ENCODE assay signal across 1 fruit fly cellular context in genomic region chr3L:11285572-11286276, dm6.
TF ChIP-seq lines count a peak whose summit lies in the region.

No protein-coding gene starts in this region.

TF ChIP-seq in whole organism, embryonic, 481 proteins besides CTCF, POLR2A, EP300 and RAD21 (continued from another document):
- TF ChIP-seq Mad (GFP tag; optimal IDR thresholded peaks at IDR 0.05; lab: Kevin White, UChicago) (no peak), CG34376 (GFP tag; optimal IDR thresholded peaks at IDR 0.05; lab: Kevin White, UChicago) (peak; percentile 42), CG12942 (GFP tag; optimal IDR thresholded peaks at IDR 0.05; lab: Kevin White, UChicago) (no peak), CG10543 (GFP tag; optimal IDR thresholded peaks at IDR 0.05; lab: Kevin White, UChicago) (peak; percentile 87), CG10274 (GFP tag; optimal IDR thresholded peaks at IDR 0.05; lab: Kevin White, UChicago) (no peak), lab (GFP tag; optimal IDR thresholded peaks at IDR 0.05; lab: Kevin White, UChicago) (peak; percentile 32), ttk (GFP tag; IDR thresholded peaks at IDR 0.05; lab: Robert Waterston, UW) (0 out of 2 replicates have a peak, but pooled peaks have one; percentile 5), CG8944 (GFP tag; optimal IDR thresholded peaks at IDR 0.05; lab: Kevin White, UChicago) (no peak), so (GFP tag; IDR thresholded peaks at IDR 0.05; lab: Robert Waterston, UW) (peak; percentile 58; the same call in 1 of the 3 replicates), toy (GFP tag; IDR thresholded peaks at IDR 0.05; lab: Robert Waterston, UW) (0 out of 2 replicates have a peak, but pooled peaks have one; percentile 37), CG12769 (tag; optimal IDR thresholded peaks at IDR 0.05; lab: Kevin White, UChicago) (peak; percentile 82), Nf-YC (tag; optimal IDR thresholded peaks at IDR 0.05; lab: Kevin White, UChicago) (peak; percentile 72), CG14860 (GFP tag; IDR thresholded peaks at IDR 0.05; lab: Robert Waterston, UW; ENCODE audit: partially characterized antibody) (peak; percentile 60), CG6791 (GFP tag; IDR thresholded peaks at IDR 0.05; lab: Robert Waterston, UW; ENCODE audit: partially characterized antibody) (peak; percentile 72; the same call in 2 of the 3 replicates), sug (tag; optimal IDR thresholded peaks at IDR 0.05; lab: Kevin White, UChicago) (peak; percentile 69), CG6272 (GFP tag; IDR thresholded peaks at IDR 0.05; lab: Robert Waterston, UW) (peak; percentile 30; the same call in 1 of the 2 replicates), Poxn (GFP tag; IDR thresholded peaks at IDR 0.05; lab: Robert Waterston, UW) (no peak), Hand (GFP tag; optimal IDR thresholded peaks at IDR 0.05; lab: Kevin White, UChicago) (peak; percentile 6), Hmr (GFP tag; optimal IDR thresholded peaks at IDR 0.05; lab: Kevin White, UChicago) (peak; percentile 38), grn (GFP tag; optimal IDR thresholded peaks at IDR 0.05; lab: Kevin White, UChicago) (peak; percentile 85), HmgZ (tag; optimal IDR thresholded peaks at IDR 0.05; lab: Kevin White, UChicago) (peak; percentile 48), chinmo (GFP tag; IDR thresholded peaks at IDR 0.05; lab: Robert Waterston, UW; ENCODE audit: partially characterized antibody) (peak; percentile 67; the same call in 2 of the 4 replicates), lbe (GFP tag; optimal IDR thresholded peaks at IDR 0.05; lab: Kevin White, UChicago) (no peak), CG15479 (GFP tag; optimal IDR thresholded peaks at IDR 0.05; lab: Kevin White, UChicago) (peak; percentile 62), Hey (tag; optimal IDR thresholded peaks at IDR 0.05; lab: Kevin White, UChicago) (peak; percentile 50), tgo (GFP tag; IDR thresholded peaks at IDR 0.05; lab: Robert Waterston, UW) (0 out of 3 replicates have a peak, but pooled peaks have one; percentile 12), chm (GFP tag; IDR thresholded peaks at IDR 0.05; lab: Robert Waterston, UW) (0 out of 2 replicates have a peak, but pooled peaks have one; percentile 41), CG10565 (GFP tag; optimal IDR thresholded peaks at IDR 0.05; lab: Kevin White, UChicago) (no peak), CG7963 (GFP tag; IDR thresholded peaks at IDR 0.05; lab: Robert Waterston, UW; ENCODE audit: partially characterized antibody) (peak; percentile 65), NFAT (GFP tag; IDR thresholded peaks at IDR 0.05; lab: Robert Waterston, UW) (peak; percentile 47; the same call in 1 of the 2 replicates), bab2 (GFP tag; optimal IDR thresholded peaks at IDR 0.05; lab: Kevin White, UChicago) (no peak), crol (GFP tag; IDR thresholded peaks at IDR 0.05; lab: Robert Waterston, UW) (peak; percentile 92), p53 (GFP tag; optimal IDR thresholded peaks at IDR 0.05; lab: Kevin White, UChicago) (peak; percentile 10), CG10431 (GFP tag; optimal IDR thresholded peaks at IDR 0.05; lab: Kevin White, UChicago) (no peak), h (optimal IDR thresholded peaks at IDR 0.05; lab: Kevin White, UChicago) (no peak), Stat92E (GFP tag; optimal IDR thresholded peaks at IDR 0.05; lab: Kevin White, UChicago) (peak in 2 of 3 experiments; percentile 69 to 89), CG32532 (GFP tag; IDR thresholded peaks at IDR 0.05; lab: Robert Waterston, UW) (peak; percentile 20; the same call in 1 of the 2 replicates), CG3847 (GFP tag; IDR thresholded peaks at IDR 0.05; lab: Robert Waterston, UW) (peak; percentile 30; the same call in 1 of the 2 replicates), rib (GFP tag; IDR thresholded peaks at IDR 0.05; lab: Robert Waterston, UW) (peak; percentile 64; the same call in 1 of the 2 replicates), Dek (tag; optimal IDR thresholded peaks at IDR 0.05; lab: Kevin White, UChicago) (peak; percentile 24), CG2875 (GFP tag; optimal IDR thresholded peaks at IDR 0.05; lab: Kevin White, UChicago) (no peak), CG4360 (GFP tag; IDR thresholded peaks at IDR 0.05; lab: Robert Waterston, UW) (0 out of 2 replicates have a peak, but pooled peaks have one; percentile 7), Hr39 (optimal IDR thresholded peaks at IDR 0.05; lab: Kevin White, UChicago) (no peak), eve (GFP tag; optimal IDR thresholded peaks at IDR 0.05; lab: Kevin White, UChicago) (peak in 1 of 2 experiments; percentile 38), CG31224 (GFP tag; IDR thresholded peaks at IDR 0.05; lab: Robert Waterston, UW) (0 out of 2 replicates have a peak, but pooled peaks have one; percentile 10), CG4820 (GFP tag; optimal IDR thresholded peaks at IDR 0.05; lab: Kevin White, UChicago) (no peak), Asciz (GFP tag; optimal IDR thresholded peaks at IDR 0.05; lab: Kevin White, UChicago) (no peak), croc (GFP tag; conservative IDR thresholded peaks at IDR 0.05; lab: Robert Waterston, UW) (no peak), sr (GFP tag; IDR thresholded peaks at IDR 0.05; lab: Robert Waterston, UW) (0 out of 3 replicates have a peak, but pooled peaks have one; percentile 21), CG18599 (GFP tag; optimal IDR thresholded peaks at IDR 0.05; lab: Kevin White, UChicago) (peak; percentile 48), odd (GFP tag; optimal IDR thresholded peaks at IDR 0.05; lab: Kevin White, UChicago) (no peak), z (GFP tag; IDR thresholded peaks at IDR 0.05; lab: Robert Waterston, UW) (no peak), B-H2 (GFP tag; optimal IDR thresholded peaks at IDR 0.05; lab: Kevin White, UChicago) (peak; percentile 55), CHES-1-like (GFP tag; optimal IDR thresholded peaks at IDR 0.05; lab: Kevin White, UChicago) (no peak), Med (GFP tag; lab: Kevin White, UChicago) (peak; percentile 62), abd-A (tag; optimal IDR thresholded peaks at IDR 0.05; lab: Kevin White, UChicago) (peak; percentile 16), mirr (GFP tag; optimal IDR thresholded peaks at IDR 0.05; lab: Kevin White, UChicago) (peak; percentile 80), Mrtf (GFP tag; IDR thresholded peaks at IDR 0.05; lab: Robert Waterston, UW) (no peak), Dbx (GFP tag; IDR thresholded peaks at IDR 0.05; lab: Robert Waterston, UW) (peak; percentile 55; the same call in 1 of the 3 replicates), CG7987 (GFP tag; optimal IDR thresholded peaks at IDR 0.05; lab: Kevin White, UChicago) (peak; percentile 8), CG15514 (GFP tag; optimal IDR thresholded peaks at IDR 0.05; lab: Kevin White, UChicago) (peak; percentile 6), CG11504 (tag; optimal IDR thresholded peaks at IDR 0.05; lab: Kevin White, UChicago) (no peak), ssp (GFP tag; IDR thresholded peaks at IDR 0.05; lab: Robert Waterston, UW) (no peak), CG32767 (GFP tag; IDR thresholded peaks at IDR 0.05; lab: Robert Waterston, UW) (0 out of 2 replicates have a peak, but pooled peaks have one; percentile 20), Rfx (GFP tag; IDR thresholded peaks at IDR 0.05; lab: Robert Waterston, UW) (peak; percentile 30; the same call in 1 of the 2 replicates), CG8290 (GFP tag; optimal IDR thresholded peaks at IDR 0.05; lab: Kevin White, UChicago) (no peak), CG8290 (tag; optimal IDR thresholded peaks at IDR 0.05; lab: Kevin White, UChicago) (peak in 1 of 2 experiments; percentile 84), CG6175 (GFP tag; IDR thresholded peaks at IDR 0.05; lab: Robert Waterston, UW) (peak; percentile 93), CG12071 (GFP tag; optimal IDR thresholded peaks at IDR 0.05; lab: Kevin White, UChicago) (no peak), CG11456 (GFP tag; IDR thresholded peaks at IDR 0.05; lab: Robert Waterston, UW) (peak; percentile 47; the same call in 1 of the 3 replicates), cwo (GFP tag; optimal IDR thresholded peaks at IDR 0.05; lab: Kevin White, UChicago) (peak; percentile 10)
TF ChIP-seq in whole organism, embryonic: peak in this region for 65.
